Worm (Caenorhabditis elegans): ENCODE data around the gene glb-12.

The glb-12 gene

DNA sequence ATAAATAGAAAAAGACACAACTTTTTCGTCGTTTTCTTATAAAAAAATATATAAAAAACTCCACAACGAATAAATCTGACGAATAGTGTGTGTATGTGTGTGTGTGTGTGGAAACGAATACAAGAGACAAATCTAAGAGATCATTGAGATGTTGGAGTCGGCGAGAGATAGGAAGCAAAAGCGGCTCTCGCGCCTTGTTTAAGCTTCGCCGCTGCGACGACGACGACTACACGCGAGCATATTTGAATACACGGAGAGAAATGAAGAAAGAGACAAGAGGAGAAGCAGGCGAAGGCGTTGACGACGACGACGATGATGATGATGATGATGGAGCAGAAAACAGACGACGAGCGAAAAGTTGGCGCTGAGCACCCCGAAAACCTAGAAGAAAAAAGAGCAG is 13.3 kb upstream of the glb-12 start (continued):
- no peak for TF ChIP-seq hlh-4 (tag; optimal IDR thresholded peaks at IDR 0.05)
- TF ChIP-seq rnt-1 (tag; optimal IDR thresholded peaks at IDR 0.05), result no peak
- TF ChIP-seq lin-39 (tag; optimal IDR thresholded peaks at IDR 0.05), result no peak
- TF ChIP-seq irx-1 (tag; optimal IDR thresholded peaks at IDR 0.05), result no peak
- no peak for TF ChIP-seq elt-2 (tag; optimal IDR thresholded peaks at IDR 0.05)
- no peak for TF ChIP-seq mef-2 (tag; optimal IDR thresholded peaks at IDR 0.05)
- TF ChIP-seq vab-15 (tag; optimal IDR thresholded peaks at IDR 0.05), result no peak
- peak; percentile 39 for TF ChIP-seq swsn-7 (tag; optimal IDR thresholded peaks at IDR 0.05)
- no peak for TF ChIP-seq pqm-1 (tag; optimal IDR thresholded peaks at IDR 0.05)
- TF ChIP-seq C16A3.4 (tag; optimal IDR thresholded peaks at IDR 0.05), result no peak
- TF ChIP-seq dsc-1 (tag; optimal IDR thresholded peaks at IDR 0.05), result peak; percentile 34
- TF ChIP-seq nhr-71 (tag; optimal IDR thresholded peaks at IDR 0.05), result peak; percentile 39
- no peak for TF ChIP-seq zip-4 (GFP tag; optimal IDR thresholded peaks at IDR 0.05)
- TF ChIP-seq fkh-10 (GFP tag; optimal IDR thresholded peaks at IDR 0.05), result peak; percentile 20
- TF ChIP-seq ceh-63 (GFP tag; optimal IDR thresholded peaks at IDR 0.05), result no peak
- peak; percentile 20 to 48 for TF ChIP-seq efl-1 (optimal IDR thresholded peaks at IDR 0.05)
- TF ChIP-seq efl-1 (GFP tag; optimal IDR thresholded peaks at IDR 0.05 in 1 of 2), result peak in 1 of 2 experiments; percentile 11
- no peak for TF ChIP-seq sup-37 (GFP tag; optimal IDR thresholded peaks at IDR 0.05)
- TF ChIP-seq lin-35 (GFP tag; optimal IDR thresholded peaks at IDR 0.05), result peak in 1 of 2 experiments; percentile 34
- peak; percentile 24 for TF ChIP-seq tbx-2 (tag; optimal IDR thresholded peaks at IDR 0.05)
- no peak for TF ChIP-seq nhr-85 (tag)
- no peak for TF ChIP-seq nhr-28 (tag; optimal IDR thresholded peaks at IDR 0.05)
- no peak for TF ChIP-seq fos-1 (tag; optimal IDR thresholded peaks at IDR 0.05)
- no peak for TF ChIP-seq jun-1 (tag; optimal IDR thresholded peaks at IDR 0.05)
- no peak for TF ChIP-seq C04F5.9 (tag; optimal IDR thresholded peaks at IDR 0.05)
- peak in 1 of 2 experiments; percentile 41 for TF ChIP-seq lsy-2 (tag; optimal IDR thresholded peaks at IDR 0.05)
- TF ChIP-seq efl-3 (GFP tag; optimal IDR thresholded peaks at IDR 0.05), result no peak
- no peak for TF ChIP-seq C34B4.2 (tag; optimal IDR thresholded peaks at IDR 0.05)
- no peak for TF ChIP-seq hpl-2 (GFP tag; optimal IDR thresholded peaks at IDR 0.05)
- TF ChIP-seq egl-27 (tag; optimal IDR thresholded peaks at IDR 0.05), result no peak
- no peak for TF ChIP-seq ztf-11 (tag; optimal IDR thresholded peaks at IDR 0.05)
- TF ChIP-seq alr-1 (tag; optimal IDR thresholded peaks at IDR 0.05; ENCODE audit: borderline replicate concordance), result no peak
- no peak for TF ChIP-seq pax-3 (tag; optimal IDR thresholded peaks at IDR 0.05)
- no peak for TF ChIP-seq ztf-4 (tag; optimal IDR thresholded peaks at IDR 0.05)
- TF ChIP-seq Y116A8C.19 (tag; optimal IDR thresholded peaks at IDR 0.05; ENCODE audit: borderline replicate concordance), result no peak
- peak; percentile 31 for TF ChIP-seq nhr-47 (tag; optimal IDR thresholded peaks at IDR 0.05)
- no peak for TF ChIP-seq ceh-8 (GFP tag; optimal IDR thresholded peaks at IDR 0.05)
- no peak for TF ChIP-seq unc-130 (tag; optimal IDR thresholded peaks at IDR 0.05)
- no peak for TF ChIP-seq blmp-1 (tag; optimal IDR thresholded peaks at IDR 0.05)
- no peak for TF ChIP-seq nhr-76 (tag; optimal IDR thresholded peaks at IDR 0.05)
- TF ChIP-seq nhr-237 (tag; optimal IDR thresholded peaks at IDR 0.05), result no peak
- TF ChIP-seq aha-1 (tag; optimal IDR thresholded peaks at IDR 0.05), result no peak
- TF ChIP-seq lin-14 (GFP tag; optimal IDR thresholded peaks at IDR 0.05), result peak; percentile 79

DNA sequence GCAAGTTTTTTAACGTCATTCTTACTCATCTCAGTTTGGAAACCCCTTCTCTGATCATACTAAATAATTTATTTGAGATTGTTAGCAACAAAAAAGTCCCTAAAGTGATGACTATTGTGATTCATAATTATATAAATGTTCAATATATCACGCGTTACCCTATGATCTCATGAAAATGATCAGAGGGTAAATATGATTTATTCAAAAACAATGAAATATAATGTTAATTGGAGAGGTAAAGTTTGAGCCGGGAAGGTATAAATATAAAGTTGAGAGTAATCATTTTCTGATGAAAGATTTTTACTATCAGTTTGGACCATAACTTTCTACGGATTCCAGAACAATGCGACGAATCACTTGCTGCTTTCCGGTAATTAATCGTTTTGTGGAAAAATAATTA is 5.6 kb upstream of the glb-12 start, which contains the start of gene C52A11.3:
TSS of gene C52A11.3 (plus strand) at position 301 of the 400 bp plus-strand sequence.
- TF ChIP-seq ceh-8 (GFP tag; optimal IDR thresholded peaks at IDR 0.05) (peak; percentile 68), nhr-85 (tag) (no peak)

All from whole organism, L1 larva.